Worm (Caenorhabditis elegans) whole organism, L2 larva: ENCODE data around the gene gbb-2.

Experiments used
- C34F6.9 ChIP-seq: fragments of 150-350 bp; optimal IDR thresholded peaks from 2 replicates; lab custom pipeline; 2014; ENCODE audit warnings: missing biosample characterization, missing genetic modification characterization
- F13H6.1 ChIP-seq: sonication (generic microtip); optimal IDR thresholded peaks from 2 replicates; lab custom pipeline; 2016; ENCODE audit warnings: missing genetic modification characterization, missing compliant biosample characterization
- Y55F3AM.14 ChIP-seq: fragments of 200-800 bp; sonication (Bioruptor generic); optimal IDR thresholded peaks from 2 replicates; lab custom pipeline; 2018; ENCODE audit warnings: mild to moderate bottlenecking, missing genetic modification characterization, missing compliant biosample characterization
- alr-1 ChIP-seq: fragments of 150-350 bp; optimal IDR thresholded peaks from 2 replicates; lab custom pipeline; 2014; ENCODE audit warnings: missing biosample characterization, missing genetic modification characterization
- aly-2 ChIP-seq: fragments of 150-350 bp; optimal IDR thresholded peaks from 2 replicates; lab custom pipeline; 2014; ENCODE audit warnings: missing biosample characterization, missing genetic modification characterization
- ama-1 ChIP-seq: fragments of 150-350 bp; optimal IDR thresholded peaks from 2 replicates; lab custom pipeline; 2018; ENCODE audit warnings: inconsistent platforms
- blmp-1 ChIP-seq: sonication (generic microtip); optimal IDR thresholded peaks from 2 replicates; lab custom pipeline; 2017; ENCODE audit warnings: missing genetic modification characterization, mild to moderate bottlenecking, missing compliant biosample characterization, antibody characterized with exemption, moderate library complexity; ENCODE audit not compliant: insufficient read depth
- crh-2 ChIP-seq: sonication (generic microtip); optimal IDR thresholded peaks from 2 replicates; lab custom pipeline; 2017; ENCODE audit warnings: missing biosample characterization, missing genetic modification characterization
- elt-1 ChIP-seq: fragments of 150-350 bp; optimal IDR thresholded peaks from 2 replicates; lab custom pipeline; 2014; ENCODE audit warnings: missing biosample characterization, missing genetic modification characterization
- elt-3 ChIP-seq: sonication (generic microtip); optimal IDR thresholded peaks from 2 replicates; lab custom pipeline; 2017; ENCODE audit warnings: missing biosample characterization, missing genetic modification characterization
- fos-1 ChIP-seq: fragments of 150-350 bp; optimal IDR thresholded peaks from 2 replicates; lab custom pipeline; 2014; ENCODE audit warnings: missing biosample characterization, missing genetic modification characterization
- gmeb-1 ChIP-seq: fragments of 150-350 bp; optimal IDR thresholded peaks from 2 replicates; lab custom pipeline; 2014; ENCODE audit warnings: missing biosample characterization, missing genetic modification characterization
- lin-39 ChIP-seq: fragments of 150-350 bp; optimal IDR thresholded peaks from 2 replicates; lab custom pipeline; 2014; ENCODE audit warnings: missing biosample characterization, missing genetic modification reagents, missing genetic modification characterization
- lsy-2 ChIP-seq, 2 experiments: fragments of 150-350 bp in 1 of 2; sonication (generic microtip) in 1 of 2; optimal IDR thresholded peaks; 2 replicates each; lab custom pipeline; 2014 to 2017; ENCODE audit warnings: missing biosample characterization in 2 of 2, missing genetic modification characterization in 2 of 2
- mab-5 ChIP-seq: fragments of 150-350 bp; optimal IDR thresholded peaks from 2 replicates; lab custom pipeline; 2014; ENCODE audit warnings: missing biosample characterization, missing genetic modification characterization
- mbf-1 ChIP-seq: sonication (generic microtip); optimal IDR thresholded peaks from 2 replicates; lab custom pipeline; 2017; ENCODE audit warnings: missing biosample characterization, missing genetic modification characterization
- nhr-129 ChIP-seq: fragments of 150-350 bp; optimal IDR thresholded peaks from 2 replicates; lab custom pipeline; 2014; ENCODE audit warnings: missing biosample characterization, missing genetic modification characterization
- nhr-21 ChIP-seq: fragments of 150-350 bp; optimal IDR thresholded peaks from 2 replicates; lab custom pipeline; 2014; ENCODE audit warnings: missing biosample characterization, missing genetic modification characterization
- nhr-23 ChIP-seq: fragments of 150-350 bp; optimal IDR thresholded peaks from 2 replicates; lab custom pipeline; 2014; ENCODE audit warnings: missing biosample characterization, missing genetic modification reagents, missing genetic modification characterization
- nhr-25 ChIP-seq: fragments of 150-350 bp; sonication (generic microtip); optimal IDR thresholded peaks from 3 replicates; lab custom pipeline; 2014; ENCODE audit warnings: missing biosample characterization, missing genetic modification characterization
- peb-1 ChIP-seq: fragments of 150-350 bp; optimal IDR thresholded peaks from 2 replicates; lab custom pipeline; 2014; ENCODE audit warnings: missing biosample characterization, missing genetic modification characterization
- sem-4 ChIP-seq: fragments of 150-350 bp; optimal IDR thresholded peaks from 2 replicates; lab custom pipeline; 2014; ENCODE audit warnings: missing biosample characterization, missing genetic modification reagents, missing genetic modification characterization
- sma-3 ChIP-seq: sonication (generic microtip); optimal IDR thresholded peaks from 2 replicates; lab custom pipeline; 2016; ENCODE audit warnings: missing genetic modification reagents, missing genetic modification characterization, missing compliant biosample characterization
- sma-9 ChIP-seq, 2 experiments: fragments of 150-350 bp in 1 of 2; sonication (generic microtip) in 1 of 2; optimal IDR thresholded peaks; 2 replicates each; lab custom pipeline; 2014 to 2016; ENCODE audit warnings: missing genetic modification characterization in 2 of 2, mild to moderate bottlenecking in 1 of 2, missing biosample characterization in 1 of 2, missing compliant biosample characterization in 1 of 2, missing genetic modification reagents in 1 of 2, moderate library complexity in 1 of 2
- unc-39 ChIP-seq: fragments of 150-350 bp; optimal IDR thresholded peaks from 2 replicates; lab custom pipeline; 2014; ENCODE audit warnings: missing biosample characterization, missing genetic modification characterization
- unc-55 ChIP-seq: fragments of 150-350 bp; sonication (generic microtip); optimal IDR thresholded peaks from 3 replicates; lab custom pipeline; 2014; ENCODE audit warnings: missing biosample characterization, missing genetic modification reagents, missing genetic modification characterization
- unc-62 ChIP-seq: fragments of 150-350 bp; optimal IDR thresholded peaks from 2 replicates; lab custom pipeline; 2014; ENCODE audit warnings: missing biosample characterization, missing genetic modification reagents, missing genetic modification characterization
- zag-1 ChIP-seq: fragments of 150-350 bp; optimal IDR thresholded peaks from 2 replicates; lab custom pipeline; 2014; ENCODE audit warnings: missing biosample characterization, missing genetic modification characterization
- ztf-1 ChIP-seq: fragments of 200-800 bp; sonication (Bioruptor generic); conservative IDR thresholded peaks from 2 replicates; pipeline ENCODE4 v1.3.6; 2022; ENCODE audit warnings: missing genetic modification characterization, missing compliant biosample characterization
- ztf-4 ChIP-seq: fragments of 150-350 bp; optimal IDR thresholded peaks from 2 replicates; lab custom pipeline; 2014; ENCODE audit warnings: missing biosample characterization, missing genetic modification characterization

The gbb-2 gene

ce11 chrIV:4513269-4513819, 6.8 kb upstream of the gbb-2 start, which contains the start of gene sar-1 (continued):
- TF ChIP-seq elt-3 (tag; lab: Kevin White, UChicago) (no peak), unc-39 (no peak), lsy-2 (tag; optimal IDR thresholded peaks at IDR 0.05; lab: Kevin White, UChicago) (peak; percentile 88 to 93), nhr-25 (tag; lab: Kevin White, UChicago) (peak; percentile 73), mab-5 (tag; lab: Kevin White, UChicago) (peak; percentile 63)

- TF ChIP-seq crh-2 (tag; lab: Kevin White, UChicago) (peak; percentile 14), unc-55 (GFP tag; lab: Kevin White, UChicago) (peak; percentile 32), sma-3 (no peak)
These were observed 4.8 kb upstream of the gbb-2 start, which contains the start of the genes rfth-1 and ZK180.8 for ce11 chrIV:4511259-4511890. Gene rfth-1, minus strand, starts transcription at chrIV:4511309. Gene ZK180.8, minus strand, starts transcription at chrIV:4511724.

- TF ChIP-seq sem-4 (tag; lab: Kevin White, UChicago), result no peak
These were observed 1.5 kb downstream of the gbb-2 start for ce11 chrIV:4505078-4505477.

ce11 chrIV:4490148-4490652, 16.3 kb downstream of the gbb-2 start, which contains the start of gene ZK180.7:
Gene ZK180.7, plus strand, starts transcription at chrIV:4490542.
- TF ChIP-seq unc-62 (GFP tag; lab: Kevin White, UChicago), result no peak
- TF ChIP-seq lin-39 (tag; lab: Kevin White, UChicago), result no peak
- TF ChIP-seq C34F6.9 (tag; lab: Kevin White, UChicago), result no peak
- no peak for TF ChIP-seq mbf-1
- TF ChIP-seq nhr-25 (tag; lab: Kevin White, UChicago), result no peak
- TF ChIP-seq nhr-129 (tag; lab: Kevin White, UChicago), result no peak
- TF ChIP-seq sma-9 (GFP tag; optimal IDR thresholded peaks at IDR 0.05; lab: Kevin White, UChicago), result no peak
- TF ChIP-seq sma-9 (tag; optimal IDR thresholded peaks at IDR 0.05; lab: Kevin White, UChicago), result no peak
- no peak for TF ChIP-seq Y55F3AM.14 (GFP tag; lab: Kevin White, UChicago)
- no peak for TF ChIP-seq unc-39
- TF ChIP-seq alr-1, result no peak
- TF ChIP-seq aly-2 (tag; lab: Kevin White, UChicago), result no peak
- no peak for TF ChIP-seq elt-1 (tag; lab: Kevin White, UChicago)
- TF ChIP-seq gmeb-1 (tag; lab: Kevin White, UChicago), result no peak
- TF ChIP-seq nhr-21, result no peak
- no peak for TF ChIP-seq ztf-4 (tag; lab: Kevin White, UChicago)
- no peak for TF ChIP-seq crh-2 (tag; lab: Kevin White, UChicago)
- no peak for TF ChIP-seq zag-1 (tag; lab: Kevin White, UChicago)
- no peak for TF ChIP-seq fos-1 (tag; lab: Kevin White, UChicago)

- TF ChIP-seq F13H6.1 (tag; lab: Kevin White, UChicago) (no peak), sem-4 (tag; lab: Kevin White, UChicago) (no peak), sma-9 (GFP tag; optimal IDR thresholded peaks at IDR 0.05; lab: Kevin White, UChicago) (peak; percentile 36), sma-9 (tag; optimal IDR thresholded peaks at IDR 0.05; lab: Kevin White, UChicago) (no peak), fos-1 (tag; lab: Kevin White, UChicago) (peak; percentile 53), Y55F3AM.14 (GFP tag; lab: Kevin White, UChicago) (no peak), peb-1 (no peak)
These were observed 19.8 kb downstream of the gbb-2 start, which contains the start of gene trx-3 for ce11 chrIV:4486738-4487137. Gene trx-3, plus strand, starts transcription at chrIV:4487028.

- TF ChIP-seq fos-1 (tag; lab: Kevin White, UChicago) (peak; percentile 19), ztf-1 (no peak)
These were observed 22.0 kb downstream of the gbb-2 start for ce11 chrIV:4484555-4484954.

ce11 chrIV:4482531-4482930, 24.0 kb downstream of the gbb-2 start, which contains the start of gene M01H9.4:
Gene M01H9.4, minus strand, starts transcription at chrIV:4482909.
- TF ChIP-seq ama-1 (lab: Kevin White, UChicago), result no peak
- no peak for TF ChIP-seq nhr-21
- no peak for TF ChIP-seq unc-39
- TF ChIP-seq blmp-1, result no peak
- peak; percentile 49 for TF ChIP-seq sma-9 (GFP tag; optimal IDR thresholded peaks at IDR 0.05; lab: Kevin White, UChicago)
- TF ChIP-seq sma-9 (tag; optimal IDR thresholded peaks at IDR 0.05; lab: Kevin White, UChicago), result no peak
- no peak for TF ChIP-seq ztf-1
- no peak for TF ChIP-seq C34F6.9 (tag; lab: Kevin White, UChicago)
- TF ChIP-seq fos-1 (tag; lab: Kevin White, UChicago), result peak; percentile 99
- TF ChIP-seq nhr-23, result no peak
